Worm (Caenorhabditis elegans): ENCODE results near the gene gcy-34.

Gene gcy-34

DNA sequence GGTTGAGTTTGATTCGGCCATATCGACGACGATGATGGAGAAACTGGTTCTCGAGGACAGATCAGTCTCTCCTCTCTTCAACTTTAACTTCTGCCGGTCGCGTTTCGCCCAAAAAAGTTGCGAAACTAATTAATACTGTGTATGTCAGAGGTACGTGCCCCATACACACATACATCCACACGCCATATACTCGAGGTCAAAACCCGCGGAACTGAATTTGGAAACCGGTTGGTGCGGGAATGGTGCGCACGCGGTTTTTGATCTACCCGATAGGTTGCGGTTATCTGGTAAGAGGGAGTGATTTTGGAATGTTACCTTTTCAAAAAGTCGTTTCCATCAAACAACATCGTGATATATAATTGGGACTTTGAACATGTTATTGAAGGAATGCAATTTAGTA, 5.5 kb downstream of the gcy-34 start, which contains the start of gene ifbp-1 (continued):
- TF ChIP-seq ama-1 (optimal IDR thresholded peaks at IDR 0.05) (no peak), efl-1 (optimal IDR thresholded peaks at IDR 0.05) (peak; percentile 16 to 47), efl-1 (GFP tag; optimal IDR thresholded peaks at IDR 0.05 in 1 of 2) (peak in 1 of 2 experiments; percentile 95), nhr-19 (GFP tag; conservative IDR thresholded peaks at IDR 0.05) (peak; percentile 69), rnt-1 (tag; optimal IDR thresholded peaks at IDR 0.05) (peak; percentile 36), unc-62 (GFP tag; optimal IDR thresholded peaks at IDR 0.05) (no peak), nhr-71 (tag; optimal IDR thresholded peaks at IDR 0.05) (peak; percentile 85), mef-2 (tag; optimal IDR thresholded peaks at IDR 0.05) (no peak), elt-2 (tag; optimal IDR thresholded peaks at IDR 0.05) (no peak), nhr-85 (tag) (peak; percentile 100), ztf-4 (tag; optimal IDR thresholded peaks at IDR 0.05) (no peak), mab-9 (GFP tag; IDR thresholded peaks at IDR 0.05) (no peak), lsy-2 (tag; optimal IDR thresholded peaks at IDR 0.05) (peak; percentile 57 to 82), blmp-1 (tag; optimal IDR thresholded peaks at IDR 0.05) (peak; percentile 86), nhr-47 (tag; optimal IDR thresholded peaks at IDR 0.05) (peak; percentile 70), unc-86 (tag; optimal IDR thresholded peaks at IDR 0.05) (no peak), jun-1 (tag; optimal IDR thresholded peaks at IDR 0.05) (no peak), sptf-1 (tag; optimal IDR thresholded peaks at IDR 0.05) (no peak), dpl-1 (GFP tag; optimal IDR thresholded peaks at IDR 0.05) (peak; percentile 26 to 74 (median 51)), elt-3 (tag; optimal IDR thresholded peaks at IDR 0.05) (peak; percentile 39 to 96 (median 91)), aha-1 (tag; optimal IDR thresholded peaks at IDR 0.05) (no peak), ceh-90 (tag; optimal IDR thresholded peaks at IDR 0.05) (no peak), fkh-10 (GFP tag; optimal IDR thresholded peaks at IDR 0.05) (no peak), efl-3 (GFP tag; optimal IDR thresholded peaks at IDR 0.05) (peak; percentile 26), nhr-11 (tag; optimal IDR thresholded peaks at IDR 0.05) (peak; percentile 26), lin-35 (GFP tag; optimal IDR thresholded peaks at IDR 0.05) (peak; percentile 40 to 82), vab-15 (tag; optimal IDR thresholded peaks at IDR 0.05) (peak; percentile 80), nhr-28 (tag; optimal IDR thresholded peaks at IDR 0.05) (no peak), nhr-12 (tag; optimal IDR thresholded peaks at IDR 0.05) (no peak), tlp-1 (tag; optimal IDR thresholded peaks at IDR 0.05) (no peak), mdl-1 (tag; optimal IDR thresholded peaks at IDR 0.05) (peak in 1 of 2 experiments; percentile 92), C16A3.4 (tag; optimal IDR thresholded peaks at IDR 0.05) (peak; percentile 55), fkh-8 (tag; optimal IDR thresholded peaks at IDR 0.05) (no peak), aly-2 (tag; optimal IDR thresholded peaks at IDR 0.05) (no peak), dsc-1 (tag; optimal IDR thresholded peaks at IDR 0.05) (no peak), nhr-76 (tag; optimal IDR thresholded peaks at IDR 0.05) (no peak), pax-3 (tag; optimal IDR thresholded peaks at IDR 0.05) (peak; percentile 10), skn-1 (tag; optimal IDR thresholded peaks at IDR 0.05) (no peak), swsn-7 (tag; optimal IDR thresholded peaks at IDR 0.05) (peak; percentile 38), snpc-4 (tag; optimal IDR thresholded peaks at IDR 0.05) (no peak), ceh-8 (GFP tag; optimal IDR thresholded peaks at IDR 0.05) (no peak), nhr-77 (tag; optimal IDR thresholded peaks at IDR 0.05) (no peak), C34B4.2 (tag; optimal IDR thresholded peaks at IDR 0.05) (no peak), fos-1 (tag; optimal IDR thresholded peaks at IDR 0.05) (no peak), egl-27 (tag; optimal IDR thresholded peaks at IDR 0.05) (peak in 1 of 2 experiments; percentile 41), nhr-20 (tag; optimal IDR thresholded peaks at IDR 0.05) (peak; percentile 89), lin-15B (tag; optimal IDR thresholded peaks at IDR 0.05) (no peak), pqm-1 (tag; optimal IDR thresholded peaks at IDR 0.05) (no peak), fkh-4 (tag; optimal IDR thresholded peaks at IDR 0.05; ENCODE audit: borderline replicate concordance) (no peak), zag-1 (tag; optimal IDR thresholded peaks at IDR 0.05) (no peak), ceh-82 (tag; optimal IDR thresholded peaks at IDR 0.05) (peak in 1 of 3 experiments; percentile 19), alr-1 (tag; optimal IDR thresholded peaks at IDR 0.05; ENCODE audit: borderline replicate concordance) (no peak), nhr-237 (tag; optimal IDR thresholded peaks at IDR 0.05) (no peak), xbp-1 (tag; optimal IDR thresholded peaks at IDR 0.05) (peak; percentile 40), ces-1 (GFP tag; optimal IDR thresholded peaks at IDR 0.05) (no peak)
